Worm (Caenorhabditis elegans): Measurements from ENCODE around the gene Y66D12A.30.
A peak's percentile ranks its signal among the peaks of the same experiment; 100 is the strongest.

The Y66D12A.30 gene

DNA sequence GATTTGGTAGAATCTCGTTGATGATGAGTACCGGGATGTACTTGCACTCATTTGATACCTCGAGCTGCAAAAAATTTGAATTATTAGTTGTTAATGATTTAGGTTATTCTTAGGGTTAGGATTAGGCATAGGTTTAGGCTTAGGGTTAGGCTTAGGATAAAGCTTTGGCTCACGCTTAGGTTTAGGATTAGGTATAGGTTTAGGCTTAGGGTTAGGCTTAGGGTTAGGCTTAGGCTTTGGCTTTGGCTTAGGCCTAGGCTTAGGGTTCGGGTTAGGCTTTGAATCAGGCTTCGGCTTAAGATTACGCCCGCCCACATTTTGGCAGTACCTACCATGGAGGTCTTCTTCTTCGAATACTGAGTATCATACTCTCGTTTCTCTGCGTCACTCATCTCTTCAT lies 25.3 kb downstream of the Y66D12A.30 start:
- TF ChIP-seq nhr-2 (tag; optimal IDR thresholded peaks at IDR 0.05) = no peak
- no peak for TF ChIP-seq blmp-1 (tag; optimal IDR thresholded peaks at IDR 0.05)
- no peak for TF ChIP-seq ham-2 (GFP tag; optimal IDR thresholded peaks at IDR 0.05)
- TF ChIP-seq mls-2 (tag; optimal IDR thresholded peaks at IDR 0.05) = no peak
- no peak for TF ChIP-seq lsy-2 (tag; optimal IDR thresholded peaks at IDR 0.05)
- no peak for TF ChIP-seq mab-5 (tag; optimal IDR thresholded peaks at IDR 0.05)
- no peak for TF ChIP-seq hlh-1 (tag; optimal IDR thresholded peaks at IDR 0.05)
- no peak for TF ChIP-seq tbx-8 (GFP tag; optimal IDR thresholded peaks at IDR 0.05)
- TF ChIP-seq sptf-1 (tag; optimal IDR thresholded peaks at IDR 0.05) = no peak
- no peak for TF ChIP-seq bed-3 (GFP tag; optimal IDR thresholded peaks at IDR 0.05)
- TF ChIP-seq pha-4 (tag; optimal IDR thresholded peaks at IDR 0.05) = no peak
- TF ChIP-seq zip-8 (tag; optimal IDR thresholded peaks at IDR 0.05) = no peak
- TF ChIP-seq lin-32 (GFP tag; optimal IDR thresholded peaks at IDR 0.05) = no peak
- no peak for TF ChIP-seq lin-13 (tag; optimal IDR thresholded peaks at IDR 0.05)
- no peak for TF ChIP-seq elt-3 (tag; optimal IDR thresholded peaks at IDR 0.05)

DNA sequence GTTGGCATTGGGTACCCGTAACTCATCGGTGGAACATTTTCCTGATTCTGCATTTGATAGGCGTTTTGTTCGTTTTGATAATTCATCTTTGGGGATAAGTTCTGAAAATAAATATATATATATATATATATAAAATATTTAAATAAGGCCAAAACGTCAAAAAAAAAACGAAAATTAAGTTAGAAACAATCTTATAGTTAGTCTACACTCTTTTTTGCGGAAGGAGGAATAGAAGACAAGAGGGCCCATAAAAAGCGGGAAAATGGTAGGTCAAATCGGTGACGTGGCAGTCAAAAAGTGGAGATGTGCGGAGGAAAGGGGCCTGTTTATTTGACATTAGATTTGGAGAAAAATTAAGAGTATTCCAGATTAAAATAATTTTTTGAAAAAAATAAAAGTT lies 27.1 kb downstream of the Y66D12A.30 start, which contains the start of gene tbx-33:
Gene tbx-33 (minus strand): TSS at position 101 of the 400 bp plus-strand sequence.
- TF ChIP-seq snpc-4 (tag; optimal IDR thresholded peaks at IDR 0.05) = no peak

DNA sequence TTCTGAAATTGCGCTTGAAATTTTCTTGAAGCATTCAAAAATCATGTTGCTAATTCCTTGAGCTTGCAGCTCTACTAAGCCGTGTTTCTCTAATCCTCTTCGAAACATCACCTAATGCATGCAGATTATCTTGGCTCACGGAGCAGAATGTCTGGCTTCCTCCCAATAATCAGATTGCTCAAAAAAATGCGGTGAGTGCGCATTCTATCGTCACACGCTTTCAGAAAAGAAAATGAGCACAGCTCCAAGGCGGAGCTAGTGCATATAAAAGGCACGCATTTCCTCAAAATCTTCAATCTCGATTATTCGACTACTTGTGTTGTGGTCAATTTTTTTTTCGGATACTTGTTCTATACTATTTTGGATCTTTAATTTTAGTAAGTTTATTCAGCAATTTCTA lies 31.7 kb downstream of the Y66D12A.30 start:
- no peak for TF ChIP-seq ham-2 (GFP tag; optimal IDR thresholded peaks at IDR 0.05)
- peak; percentile 73 for TF ChIP-seq ces-1 (GFP tag; optimal IDR thresholded peaks at IDR 0.05)

- TF ChIP-seq elt-3 (tag; optimal IDR thresholded peaks at IDR 0.05) = no peak
- TF ChIP-seq hlh-1 (tag; optimal IDR thresholded peaks at IDR 0.05) = no peak
- no peak for TF ChIP-seq pha-4 (tag; optimal IDR thresholded peaks at IDR 0.05)
- no peak for TF ChIP-seq lin-32 (GFP tag; optimal IDR thresholded peaks at IDR 0.05)
- no peak for TF ChIP-seq cnd-1 (tag; optimal IDR thresholded peaks at IDR 0.05)
- TF ChIP-seq sem-2 (GFP tag; optimal IDR thresholded peaks at IDR 0.05) = no peak
Observed at ce11 chrIII:11650152-11650551, 40.5 kb downstream of the Y66D12A.30 start, which contains the start of gene faah-6. TSS of gene faah-6 (plus strand) at chrIII:11650452.

- TF ChIP-seq lsy-2 (tag; optimal IDR thresholded peaks at IDR 0.05) = no peak
- TF ChIP-seq lin-13 (tag; optimal IDR thresholded peaks at IDR 0.05) = no peak
- TF ChIP-seq nhr-76 (tag; optimal IDR thresholded peaks at IDR 0.05) = no peak
- TF ChIP-seq mep-1 (tag; optimal IDR thresholded peaks at IDR 0.05) = no peak
- TF ChIP-seq mls-2 (tag; optimal IDR thresholded peaks at IDR 0.05) = no peak
- TF ChIP-seq ham-2 (GFP tag; optimal IDR thresholded peaks at IDR 0.05) = no peak
- TF ChIP-seq drap-1 (GFP tag; optimal IDR thresholded peaks at IDR 0.05) = no peak
- TF ChIP-seq unc-39 (tag; optimal IDR thresholded peaks at IDR 0.05) = no peak
- no peak for TF ChIP-seq bed-3 (GFP tag; optimal IDR thresholded peaks at IDR 0.05)
- no peak for TF ChIP-seq mab-5 (tag; optimal IDR thresholded peaks at IDR 0.05)
- no peak for TF ChIP-seq snpc-4 (tag; optimal IDR thresholded peaks at IDR 0.05)
- no peak for TF ChIP-seq zip-8 (tag; optimal IDR thresholded peaks at IDR 0.05)
- TF ChIP-seq hlh-1 (tag; optimal IDR thresholded peaks at IDR 0.05) = no peak
- TF ChIP-seq nhr-237 (tag; optimal IDR thresholded peaks at IDR 0.05) = no peak
- TF ChIP-seq cnd-1 (tag; optimal IDR thresholded peaks at IDR 0.05) = no peak
- TF ChIP-seq tbx-8 (GFP tag; optimal IDR thresholded peaks at IDR 0.05) = no peak
- TF ChIP-seq nhr-12 (tag; optimal IDR thresholded peaks at IDR 0.05) = no peak
- no peak for TF ChIP-seq unc-62 (GFP tag; optimal IDR thresholded peaks at IDR 0.05)
Observed at ce11 chrIII:11651430-11651829, 41.8 kb downstream of the Y66D12A.30 start.

ce11 chrIII:11656389-11656788 lies 46.7 kb downstream of the Y66D12A.30 start:
- TF ChIP-seq lin-13 (tag; optimal IDR thresholded peaks at IDR 0.05) (no peak), hlh-1 (tag; optimal IDR thresholded peaks at IDR 0.05) (no peak), zip-8 (tag; optimal IDR thresholded peaks at IDR 0.05) (no peak)

DNA sequence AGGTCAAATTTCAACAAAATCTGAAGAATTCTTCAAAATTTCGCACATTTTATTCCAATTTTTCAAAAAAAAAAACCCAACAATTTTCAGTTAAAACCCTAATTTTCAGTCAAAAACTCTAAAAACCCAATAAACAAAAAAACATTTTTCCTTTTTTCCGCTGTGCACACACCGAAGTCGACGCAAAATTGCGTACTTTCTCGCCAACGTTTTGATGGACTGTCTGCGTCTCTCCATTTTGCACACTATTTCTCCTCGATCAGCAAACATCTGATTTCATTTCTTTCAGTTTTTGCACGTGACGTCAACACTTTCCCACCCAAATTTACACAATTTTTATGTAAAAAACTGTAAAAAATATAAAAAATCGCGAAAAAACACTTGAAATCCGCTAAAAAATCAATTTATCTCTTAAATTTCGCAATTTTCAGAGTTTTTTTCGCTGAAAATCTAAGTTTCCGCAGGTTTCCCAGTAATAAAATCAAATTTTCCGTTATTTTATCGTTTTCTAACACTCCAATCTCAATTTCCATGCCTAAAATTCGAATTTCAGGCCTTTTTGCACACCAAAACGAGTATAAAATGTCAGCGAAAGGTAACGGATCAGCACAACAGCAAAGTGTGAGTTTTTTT lies 47.6 kb downstream of the Y66D12A.30 start, which contains the start of gene crh-1:
Gene crh-1 (plus strand): TSS at position 583 of the 633 bp plus-strand sequence.
- TF ChIP-seq elt-3 (tag; optimal IDR thresholded peaks at IDR 0.05) (no peak), mep-1 (tag; optimal IDR thresholded peaks at IDR 0.05) (peak; percentile 70), blmp-1 (tag; optimal IDR thresholded peaks at IDR 0.05) (no peak), sptf-1 (tag; optimal IDR thresholded peaks at IDR 0.05) (no peak), lin-13 (tag; optimal IDR thresholded peaks at IDR 0.05) (no peak), lsy-2 (tag; optimal IDR thresholded peaks at IDR 0.05) (peak; percentile 35), ceh-83 (GFP tag; optimal IDR thresholded peaks at IDR 0.05) (no peak), ces-1 (GFP tag; optimal IDR thresholded peaks at IDR 0.05) (peak; percentile 54), unc-62 (GFP tag; optimal IDR thresholded peaks at IDR 0.05) (no peak), nhr-2 (tag; optimal IDR thresholded peaks at IDR 0.05) (no peak), hlh-1 (tag; optimal IDR thresholded peaks at IDR 0.05) (peak; percentile 27), nhr-28 (tag; optimal IDR thresholded peaks at IDR 0.05) (no peak), mab-5 (tag; optimal IDR thresholded peaks at IDR 0.05) (no peak), nhr-237 (tag; optimal IDR thresholded peaks at IDR 0.05) (peak; percentile 54), nhr-76 (tag; optimal IDR thresholded peaks at IDR 0.05) (no peak), tbx-8 (GFP tag; optimal IDR thresholded peaks at IDR 0.05) (no peak)
